Worm (Caenorhabditis elegans) whole organism, late embryonic: Measurements from ENCODE around the gene W04G3.13.
A peak's percentile ranks its signal among the peaks of the same experiment; 100 is the strongest.

Experiments
- F13H6.1 ChIP-seq: sonication (generic microtip); optimal IDR thresholded peaks from 2 replicates; lab custom pipeline; 2016; ENCODE audit warnings: missing genetic modification characterization, missing compliant biosample characterization
- K02D7.2 ChIP-seq: sonication (generic microtip); optimal IDR thresholded peaks from 2 replicates; lab custom pipeline; 2017; ENCODE audit warnings: mild to moderate bottlenecking, missing genetic modification characterization, missing compliant biosample characterization
- Y22D7AL.16 ChIP-seq: sonication (generic microtip); optimal IDR thresholded peaks from 2 replicates; lab custom pipeline; 2016; ENCODE audit warnings: missing genetic modification characterization, missing compliant biosample characterization
- ceh-14 ChIP-seq: sonication (generic microtip); optimal IDR thresholded peaks from 2 replicates; lab custom pipeline; 2016; ENCODE audit warnings: missing genotype, missing genetic modification characterization, missing compliant biosample characterization
- ceh-18 ChIP-seq: sonication (generic microtip); optimal IDR thresholded peaks from 2 replicates; lab custom pipeline; 2016; ENCODE audit warnings: missing genetic modification characterization, missing compliant biosample characterization
- ceh-19 ChIP-seq: fragments of 200-800 bp; sonication (Bioruptor generic); optimal IDR thresholded peaks from 2 replicates; lab custom pipeline; 2018; ENCODE audit warnings: mild to moderate bottlenecking, missing genetic modification characterization, missing compliant biosample characterization
- ceh-2 ChIP-seq: sonication (generic microtip); optimal IDR thresholded peaks from 2 replicates; lab custom pipeline; 2016; ENCODE audit warnings: missing genotype, missing genetic modification characterization, missing compliant biosample characterization
- ceh-22 ChIP-seq: sonication (generic microtip); optimal IDR thresholded peaks from 2 replicates; lab custom pipeline; 2017; ENCODE audit warnings: missing biosample characterization, missing genetic modification characterization
- ceh-24 ChIP-seq: sonication (generic microtip); optimal IDR thresholded peaks from 2 replicates; lab custom pipeline; 2016; ENCODE audit warnings: mild to moderate bottlenecking, missing genetic modification characterization, missing compliant biosample characterization
- ceh-30 ChIP-seq: fragments of 150-350 bp; optimal IDR thresholded peaks from 2 replicates; lab custom pipeline; 2014; ENCODE audit warnings: missing biosample characterization, missing genetic modification characterization
- ceh-31 ChIP-seq: sonication (generic microtip); optimal IDR thresholded peaks from 2 replicates; lab custom pipeline; 2016; ENCODE audit warnings: missing genetic modification characterization, missing compliant biosample characterization
- ceh-34 ChIP-seq: sonication (generic microtip); optimal IDR thresholded peaks from 2 replicates; lab custom pipeline; 2016; ENCODE audit warnings: mild to moderate bottlenecking, missing genetic modification characterization, missing compliant biosample characterization
- ceh-45 ChIP-seq: fragments of 200-800 bp; sonication (Bioruptor generic); IDR thresholded peaks from 2 replicates; pipeline ENCODE4 v1.3.6; 2022; ENCODE audit warnings: missing genetic modification reagents, missing genetic modification characterization, missing compliant biosample characterization
- ceh-6 ChIP-seq: fragments of 200-800 bp; sonication (Bioruptor generic); optimal IDR thresholded peaks from 2 replicates; lab custom pipeline; 2018; ENCODE audit warnings: mild to moderate bottlenecking, missing genetic modification characterization, missing compliant biosample characterization
- ceh-9 ChIP-seq: sonication (generic microtip); optimal IDR thresholded peaks from 2 replicates; lab custom pipeline; 2016; ENCODE audit warnings: mild to moderate bottlenecking, missing genetic modification characterization, inconsistent platforms, missing compliant biosample characterization
- che-1 ChIP-seq: sonication (generic microtip); optimal IDR thresholded peaks from 2 replicates; lab custom pipeline; 2016; ENCODE audit warnings: mild to moderate bottlenecking, missing genetic modification characterization, missing compliant biosample characterization
- dmd-4 ChIP-seq: sonication (generic microtip); optimal IDR thresholded peaks from 2 replicates; lab custom pipeline; 2016; ENCODE audit warnings: borderline replicate concordance, missing genetic modification characterization, missing compliant biosample characterization
- elt-2 ChIP-seq: sonication (generic microtip); optimal IDR thresholded peaks from 2 replicates; lab custom pipeline; 2016; ENCODE audit warnings: missing genetic modification reagents, missing genetic modification characterization, missing compliant biosample characterization
- elt-4 ChIP-seq: sonication (generic microtip); optimal IDR thresholded peaks from 2 replicates; lab custom pipeline; 2016; ENCODE audit warnings: missing genetic modification characterization, missing compliant biosample characterization
- eyg-1 ChIP-seq: sonication (generic microtip); optimal IDR thresholded peaks from 2 replicates; lab custom pipeline; 2016; ENCODE audit warnings: missing genotype, missing genetic modification characterization, missing compliant biosample characterization
- fkh-6 ChIP-seq: sonication (generic microtip); optimal IDR thresholded peaks from 2 replicates; lab custom pipeline; 2016; ENCODE audit warnings: missing genetic modification characterization, missing compliant biosample characterization
- gmeb-2 ChIP-seq: sonication (generic microtip); optimal IDR thresholded peaks from 2 replicates; lab custom pipeline; 2016; ENCODE audit warnings: missing genetic modification characterization, inconsistent platforms, missing compliant biosample characterization
- hlh-13 ChIP-seq: fragments of 200-800 bp; sonication (Bioruptor generic); optimal IDR thresholded peaks from 2 replicates; lab custom pipeline; 2018; ENCODE audit warnings: mild to moderate bottlenecking, missing genetic modification characterization, missing compliant biosample characterization
- hlh-15 ChIP-seq: sonication (generic microtip); optimal IDR thresholded peaks from 2 replicates; lab custom pipeline; 2016; ENCODE audit warnings: missing genetic modification characterization, missing compliant biosample characterization
- hlh-30 ChIP-seq: sonication (generic microtip); optimal IDR thresholded peaks from 2 replicates; lab custom pipeline; 2017; ENCODE audit warnings: antibody characterized with exemption, missing genetic modification characterization, missing compliant biosample characterization; ENCODE audit not compliant: insufficient read depth
- hlh-6 ChIP-seq: sonication (generic microtip); optimal IDR thresholded peaks from 2 replicates; lab custom pipeline; 2016; ENCODE audit warnings: missing genotype, missing genetic modification characterization, missing compliant biosample characterization
- hlh-8 ChIP-seq: sonication (generic microtip); optimal IDR thresholded peaks from 2 replicates; lab custom pipeline; 2016; ENCODE audit warnings: missing genotype, missing genetic modification characterization, missing compliant biosample characterization
- lin-11 ChIP-seq: fragments of 200-800 bp; sonication (Bioruptor generic); optimal IDR thresholded peaks from 2 replicates; lab custom pipeline; 2018; ENCODE audit warnings: mild to moderate bottlenecking, missing genetic modification characterization, missing compliant biosample characterization
- madf-2 ChIP-seq: sonication (generic microtip); optimal IDR thresholded peaks from 2 replicates; lab custom pipeline; 2017; ENCODE audit warnings: missing genetic modification characterization, missing compliant biosample characterization
- mec-3 ChIP-seq: sonication (generic microtip); optimal IDR thresholded peaks from 2 replicates; lab custom pipeline; 2016; ENCODE audit warnings: borderline replicate concordance, missing genetic modification characterization, missing compliant biosample characterization
- nhr-11 ChIP-seq: fragments of 150-350 bp; optimal IDR thresholded peaks from 2 replicates; lab custom pipeline; 2014; ENCODE audit warnings: missing biosample characterization, missing genetic modification characterization
- nhr-232 ChIP-seq: sonication (generic microtip); optimal IDR thresholded peaks from 2 replicates; lab custom pipeline; 2016; ENCODE audit warnings: missing genetic modification characterization, missing compliant biosample characterization
- pag-3 ChIP-seq: sonication (generic microtip); optimal IDR thresholded peaks from 2 replicates; lab custom pipeline; 2016; ENCODE audit warnings: missing compliant biosample characterization, missing genetic modification characterization, borderline replicate concordance
- pat-9 ChIP-seq: fragments of 200-800 bp; sonication (Bioruptor generic); optimal IDR thresholded peaks from 2 replicates; lab custom pipeline; 2018; ENCODE audit warnings: mild to moderate bottlenecking, missing genetic modification characterization, moderate library complexity, missing compliant biosample characterization
- pax-1 ChIP-seq: fragments of 150-350 bp; optimal IDR thresholded peaks from 2 replicates; lab custom pipeline; 2014; ENCODE audit warnings: missing biosample characterization, missing genetic modification characterization
- pqm-1 ChIP-seq: sonication (generic microtip); optimal IDR thresholded peaks from 2 replicates; lab custom pipeline; 2016; ENCODE audit warnings: missing genetic modification characterization, missing compliant biosample characterization
- pros-1 ChIP-seq: fragments of 150-350 bp; optimal IDR thresholded peaks from 2 replicates; lab custom pipeline; 2014; ENCODE audit warnings: missing biosample characterization, missing genetic modification reagents, missing genetic modification characterization
- rnt-1 ChIP-seq: sonication (generic microtip); optimal IDR thresholded peaks from 2 replicates; lab custom pipeline; 2016; ENCODE audit warnings: missing genetic modification characterization, missing compliant biosample characterization
- sox-4 ChIP-seq: sonication (generic microtip); optimal IDR thresholded peaks from 2 replicates; lab custom pipeline; 2017; ENCODE audit warnings: mild to moderate bottlenecking, missing genetic modification characterization, inconsistent platforms, missing compliant biosample characterization
- ttx-3 ChIP-seq: sonication (generic microtip); optimal IDR thresholded peaks from 2 replicates; lab custom pipeline; 2016; ENCODE audit warnings: missing genetic modification reagents, missing genetic modification characterization, missing compliant biosample characterization
- unc-3 ChIP-seq, 2 experiments: fragments of 200-800 bp in 1 of 2; sonication (Bioruptor generic) in 1 of 2; sonication (generic microtip) in 1 of 2; conservative IDR thresholded peaks in 1 of 2; optimal IDR thresholded peaks in 1 of 2; 2 replicates each; pipeline versions ENCODE4 v1.3.6 to Lab custom; 2016 to 2022; ENCODE audit warnings: missing compliant biosample characterization in 2 of 2, missing genetic modification characterization in 2 of 2, missing genetic modification reagents in 1 of 2
- unc-42 ChIP-seq: sonication (generic microtip); optimal IDR thresholded peaks from 2 replicates; lab custom pipeline; 2016; ENCODE audit warnings: missing genotype, missing genetic modification characterization, missing compliant biosample characterization
- unc-55 ChIP-seq: sonication (generic microtip); optimal IDR thresholded peaks from 2 replicates; lab custom pipeline; 2017; ENCODE audit warnings: missing biosample characterization, missing genetic modification reagents, missing genetic modification characterization
- ztf-16 ChIP-seq: sonication (generic microtip); optimal IDR thresholded peaks from 2 replicates; lab custom pipeline; 2017; ENCODE audit warnings: missing genetic modification characterization, missing compliant biosample characterization

W04G3.13 gene

DNA sequence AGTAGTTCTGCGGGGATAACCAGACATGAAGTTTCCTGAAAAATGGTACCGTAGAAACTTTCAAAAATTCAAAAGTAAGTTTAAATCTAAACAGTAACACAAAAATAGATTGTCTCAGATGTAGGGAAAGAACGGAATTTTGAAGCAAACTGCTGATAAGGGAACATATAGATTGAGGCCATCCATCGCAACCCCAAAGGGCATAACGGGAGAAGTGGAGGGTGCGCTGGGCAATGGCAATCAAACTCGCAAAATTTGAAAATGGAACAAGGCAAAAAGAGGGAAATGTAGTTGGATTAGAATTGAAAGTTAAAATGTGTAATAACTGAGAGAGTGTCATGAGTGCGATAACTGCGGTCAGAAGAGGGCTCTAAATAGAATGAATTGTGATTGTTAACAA, 23.6 kb upstream of the W04G3.13 start:
- no peak for TF ChIP-seq ceh-6
- TF ChIP-seq ztf-16 (tag; lab: Kevin White, UChicago) = no peak
- TF ChIP-seq ceh-9 (tag; lab: Kevin White, UChicago) = no peak
- TF ChIP-seq rnt-1 (tag; lab: Kevin White, UChicago) = no peak
- no peak for TF ChIP-seq dmd-4 (tag; lab: Kevin White, UChicago)
- no peak for TF ChIP-seq madf-2 (tag; lab: Kevin White, UChicago)
- no peak for TF ChIP-seq unc-55 (GFP tag; lab: Kevin White, UChicago)
- TF ChIP-seq eyg-1 (tag; lab: Kevin White, UChicago) = no peak
- no peak for TF ChIP-seq ceh-2 (tag; lab: Kevin White, UChicago)
- no peak for TF ChIP-seq ceh-19 (GFP tag; lab: Kevin White, UChicago)
- no peak for TF ChIP-seq K02D7.2 (tag; lab: Kevin White, UChicago)
- no peak for TF ChIP-seq ceh-30
- TF ChIP-seq nhr-232 = no peak
- TF ChIP-seq Y22D7AL.16 (tag; lab: Kevin White, UChicago) = no peak
- no peak for TF ChIP-seq hlh-30 (tag; lab: Kevin White, UChicago)
- TF ChIP-seq unc-3 (GFP tag; conservative IDR thresholded peaks at IDR 0.05; lab: Robert Waterston, UW) = no peak
- no peak for TF ChIP-seq unc-3 (tag; optimal IDR thresholded peaks at IDR 0.05; lab: Kevin White, UChicago)
- TF ChIP-seq ceh-34 = no peak
- no peak for TF ChIP-seq pax-1 (tag; lab: Kevin White, UChicago)
- TF ChIP-seq ceh-14 = no peak

DNA sequence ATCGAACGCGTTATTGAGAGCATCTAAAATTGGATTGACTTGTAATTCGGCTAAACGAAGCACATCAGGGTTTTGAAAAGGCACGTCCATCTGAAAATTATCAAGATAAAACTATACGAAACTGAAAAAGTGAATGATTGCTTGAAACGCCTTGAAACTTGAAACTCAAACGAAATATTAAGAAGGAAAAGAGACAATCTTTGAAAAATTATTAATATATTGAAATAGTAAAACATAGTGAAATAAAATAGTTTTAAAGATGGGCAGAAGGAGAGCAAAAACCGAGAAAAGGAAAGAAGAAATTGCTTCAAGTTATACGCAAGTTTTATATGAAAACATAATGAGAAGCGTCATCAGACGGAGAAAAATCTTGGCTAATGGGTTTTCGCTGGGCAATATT, 18.5 kb upstream of the W04G3.13 start, which contains the start of gene W02H3.3:
TSS of gene W02H3.3 (minus strand) at position 101 of the 400 bp plus-strand sequence.
- TF ChIP-seq ceh-34 (no peak), elt-4 (tag; lab: Kevin White, UChicago) (no peak), pros-1 (tag; lab: Kevin White, UChicago) (no peak), Y22D7AL.16 (tag; lab: Kevin White, UChicago) (no peak), hlh-8 (tag; lab: Kevin White, UChicago) (no peak), hlh-13 (no peak), ceh-18 (tag; lab: Kevin White, UChicago) (no peak), ceh-9 (tag; lab: Kevin White, UChicago) (no peak), ceh-19 (GFP tag; lab: Kevin White, UChicago) (no peak), unc-42 (tag; lab: Kevin White, UChicago) (no peak), pat-9 (tag; lab: Kevin White, UChicago) (no peak), hlh-30 (tag; lab: Kevin White, UChicago) (no peak), elt-2 (tag; lab: Kevin White, UChicago) (no peak), che-1 (tag; lab: Kevin White, UChicago) (no peak), ceh-24 (tag; lab: Kevin White, UChicago) (no peak), lin-11 (tag; lab: Kevin White, UChicago) (no peak), ttx-3 (no peak), pqm-1 (tag; lab: Kevin White, UChicago) (no peak), ceh-31 (no peak), nhr-11 (tag; lab: Kevin White, UChicago) (no peak)

ce11 chrX:11097343-11097742, 17.8 kb upstream of the W04G3.13 start:
- TF ChIP-seq pag-3 (tag; lab: Kevin White, UChicago) = no peak

DNA sequence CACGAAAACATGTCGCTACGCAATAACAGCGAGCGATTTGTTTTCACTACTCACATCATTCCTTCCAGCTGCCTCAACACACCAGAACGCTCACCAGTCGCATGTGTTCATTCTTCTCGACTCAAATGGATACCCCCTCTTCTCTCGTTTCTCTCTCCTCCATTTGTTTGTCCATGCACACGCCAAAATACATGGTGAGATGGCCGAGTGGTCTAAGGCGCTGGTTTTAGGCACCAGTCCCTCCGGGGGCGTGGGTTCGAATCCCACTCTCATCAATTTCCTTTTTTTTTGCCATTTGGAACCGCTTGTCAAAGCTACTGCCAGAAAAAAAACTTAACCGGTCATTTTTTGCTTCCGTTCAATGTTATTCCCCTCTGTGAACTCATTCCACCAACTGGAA, 15.9 kb upstream of the W04G3.13 start:
- TF ChIP-seq hlh-15 (tag; lab: Kevin White, UChicago) = no peak
- TF ChIP-seq dmd-4 (tag; lab: Kevin White, UChicago) = peak; percentile 61
- peak; percentile 69 for TF ChIP-seq fkh-6 (tag; lab: Kevin White, UChicago)
- no peak for TF ChIP-seq ceh-22 (tag; lab: Kevin White, UChicago)
- TF ChIP-seq elt-4 (tag; lab: Kevin White, UChicago) = peak; percentile 67
- TF ChIP-seq ttx-3 = peak; percentile 73
- TF ChIP-seq sox-4 (tag; lab: Kevin White, UChicago) = peak; percentile 40
- peak; percentile 77 for TF ChIP-seq ceh-6
- peak; percentile 68 for TF ChIP-seq ceh-2 (tag; lab: Kevin White, UChicago)
- TF ChIP-seq gmeb-2 (tag; lab: Kevin White, UChicago) = no peak
- peak; percentile 71 for TF ChIP-seq nhr-232
- no peak for TF ChIP-seq ceh-24 (tag; lab: Kevin White, UChicago)
- peak; percentile 83 for TF ChIP-seq elt-2 (tag; lab: Kevin White, UChicago)
- peak; percentile 66 for TF ChIP-seq ztf-16 (tag; lab: Kevin White, UChicago)
- TF ChIP-seq unc-3 (GFP tag; conservative IDR thresholded peaks at IDR 0.05; lab: Robert Waterston, UW) = peak; percentile 77
- peak; percentile 55 for TF ChIP-seq unc-3 (tag; optimal IDR thresholded peaks at IDR 0.05; lab: Kevin White, UChicago)
- TF ChIP-seq hlh-8 (tag; lab: Kevin White, UChicago) = peak; percentile 62
- peak; percentile 75 for TF ChIP-seq ceh-34
- peak; percentile 19 for TF ChIP-seq Y22D7AL.16 (tag; lab: Kevin White, UChicago)
- peak; percentile 78 for TF ChIP-seq ceh-31
- peak; percentile 59 for TF ChIP-seq F13H6.1 (tag; lab: Kevin White, UChicago)
- peak; percentile 63; the same call in 1 of the 2 replicates for TF ChIP-seq ceh-45 (GFP tag; lab: Robert Waterston, UW)
- TF ChIP-seq mec-3 (tag; lab: Kevin White, UChicago) = peak; percentile 40
- peak; percentile 87 for TF ChIP-seq hlh-6 (tag; lab: Kevin White, UChicago)
- TF ChIP-seq unc-42 (tag; lab: Kevin White, UChicago) = peak; percentile 68
